Fruit fly (Drosophila melanogaster) S2 (cell line): Measurements from ENCODE around the gene CG2901.
"Not testable (repeated sequence)": the region's sequence is repeated elsewhere in the genome, so short reads cannot be mapped to it uniquely, and the experiment has no call there.

Experiments
- CG8478 ChIP-seq: fragments of >200 bp; optimal IDR thresholded peaks from 2 replicates; lab custom pipeline; 2018
- CTCF ChIP-seq, 2 experiments: fragments of >200 bp; optimal IDR thresholded peaks; 2 replicates each; lab custom pipeline; 2018

DNA sequence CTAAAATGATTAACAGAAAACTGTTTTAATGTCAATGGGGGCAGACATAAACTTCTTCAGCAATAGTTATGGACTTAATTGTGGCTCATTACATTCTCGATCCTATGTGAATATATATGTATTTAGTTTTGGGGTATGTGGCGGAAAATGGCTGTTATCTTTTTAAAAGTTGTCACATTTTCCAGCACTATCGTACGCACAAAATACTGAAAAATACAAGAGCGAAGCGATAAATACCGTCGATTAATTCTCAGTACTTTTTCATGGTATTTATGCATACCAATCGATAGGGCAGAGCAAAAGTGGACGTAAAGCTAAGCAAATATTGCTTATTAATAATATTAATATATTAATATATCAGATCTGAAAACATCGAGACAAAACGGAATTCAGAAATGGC, 38.2 kb upstream of the CG2901 start, which contains the start of gene HIP-R:
- TF ChIP-seq CG8478; CTCF (optimal IDR thresholded peaks at IDR 0.05; lab: Kevin White, UChicago): not testable (repeated sequence)
